Worm (Caenorhabditis elegans) whole organism, late embryonic: Measurements from ENCODE around the gene C14A4.13.

ENCODE experiments used
- F13H6.1 ChIP-seq: sonication (generic microtip); optimal IDR thresholded peaks from 2 replicates; lab custom pipeline; 2016; ENCODE audit warnings: missing genetic modification characterization, missing compliant biosample characterization
- fkh-10 ChIP-seq: fragments of 150-350 bp; optimal IDR thresholded peaks from 2 replicates; lab custom pipeline; 2014; ENCODE audit warnings: missing biosample characterization, missing genetic modification reagents, missing genetic modification characterization
- fkh-6 ChIP-seq: sonication (generic microtip); optimal IDR thresholded peaks from 2 replicates; lab custom pipeline; 2016; ENCODE audit warnings: missing genetic modification characterization, missing compliant biosample characterization
- gmeb-2 ChIP-seq: sonication (generic microtip); optimal IDR thresholded peaks from 2 replicates; lab custom pipeline; 2016; ENCODE audit warnings: missing genetic modification characterization, inconsistent platforms, missing compliant biosample characterization
- nfya-1 ChIP-seq: sonication (generic microtip); optimal IDR thresholded peaks from 2 replicates; lab custom pipeline; 2017; ENCODE audit warnings: missing genetic modification characterization, mild to moderate bottlenecking, missing compliant biosample characterization, antibody characterized with exemption, moderate library complexity
- rnt-1 ChIP-seq: sonication (generic microtip); optimal IDR thresholded peaks from 2 replicates; lab custom pipeline; 2016; ENCODE audit warnings: missing genetic modification characterization, missing compliant biosample characterization

DNA sequence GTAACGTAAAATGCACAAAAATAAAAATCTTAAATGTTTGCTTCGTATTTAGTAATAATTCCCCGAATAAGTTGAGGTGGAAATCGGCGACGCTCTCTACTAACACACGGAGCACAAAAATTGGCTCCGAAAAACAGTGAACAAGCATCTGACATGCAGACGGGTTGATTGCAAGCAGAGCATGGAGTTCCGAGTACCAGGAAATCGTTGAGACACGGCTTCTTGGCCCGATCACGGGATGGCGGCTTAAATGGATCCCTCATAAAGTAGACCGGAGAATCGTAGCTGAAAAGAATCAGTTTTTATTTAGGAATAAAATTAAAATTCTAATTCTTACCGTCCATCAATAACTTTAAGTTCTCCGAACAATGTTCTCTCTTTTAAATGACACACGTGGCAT lies 44.0 kb downstream of the C14A4.13 start:
- TF ChIP-seq nfya-1 (no peak), rnt-1 (tag; lab: Kevin White, UChicago) (no peak), F13H6.1 (tag; lab: Kevin White, UChicago) (no peak), fkh-10 (GFP tag; lab: Kevin White, UChicago) (no peak), gmeb-2 (tag; lab: Kevin White, UChicago) (no peak), fkh-6 (tag; lab: Kevin White, UChicago) (no peak)
